Fruit fly (Drosophila melanogaster): Measurements from ENCODE around the gene disp.

The disp gene

DNA sequence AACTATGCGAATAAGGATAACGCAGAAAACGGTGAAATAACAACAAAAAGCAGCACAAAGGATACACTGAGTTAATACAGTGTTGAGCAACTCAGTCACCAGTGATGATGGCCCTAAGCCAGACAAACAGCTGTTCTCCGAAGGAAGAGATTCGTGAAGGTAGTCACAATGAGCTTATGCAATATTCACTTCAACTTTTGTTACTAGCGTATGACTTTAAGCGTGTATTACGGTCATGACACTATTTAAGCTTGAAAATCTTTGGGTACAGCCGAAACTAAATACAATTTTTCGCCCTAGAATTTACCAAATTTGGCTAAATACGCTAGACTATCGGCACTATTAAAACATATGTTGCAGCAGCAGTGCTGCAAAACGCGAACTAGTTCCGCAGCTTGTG, at the start of gene disp, which contains the start of gene ECSIT:
disp (minus strand) TSS at position 97 of the 400 bp plus-strand sequence.
ECSIT (plus strand) TSS at position 371 of the 400 bp plus-strand sequence.
- TF ChIP-seq bab1 (GFP tag; optimal IDR thresholded peaks at IDR 0.05) (peak; percentile 28), CG11617 (GFP tag; optimal IDR thresholded peaks at IDR 0.05) (peak; percentile 52), CG14711 (tag; optimal IDR thresholded peaks at IDR 0.05) (peak; percentile 37), toe (GFP tag; optimal IDR thresholded peaks at IDR 0.05) (peak; percentile 58), pad (GFP tag; optimal IDR thresholded peaks at IDR 0.05) (peak; percentile 49), CG1620 (GFP tag; optimal IDR thresholded peaks at IDR 0.05) (peak; percentile 6), CG7101 (tag; optimal IDR thresholded peaks at IDR 0.05) (peak; percentile 51), CG12768 (GFP tag; optimal IDR thresholded peaks at IDR 0.05) (peak; percentile 63), ovo (GFP tag; optimal IDR thresholded peaks at IDR 0.05) (no peak), CG5204 (GFP tag; optimal IDR thresholded peaks at IDR 0.05) (peak; percentile 74), CG7045 (GFP tag; optimal IDR thresholded peaks at IDR 0.05) (peak; percentile 58), Hr96 (GFP tag; optimal IDR thresholded peaks at IDR 0.05) (peak; percentile 49), tj (GFP tag; optimal IDR thresholded peaks at IDR 0.05) (no peak), Mnt (GFP tag; optimal IDR thresholded peaks at IDR 0.05) (peak; percentile 36), Crg-1 (GFP tag; optimal IDR thresholded peaks at IDR 0.05) (peak; percentile 63), Clk (GFP tag; optimal IDR thresholded peaks at IDR 0.05) (no peak)

DNA sequence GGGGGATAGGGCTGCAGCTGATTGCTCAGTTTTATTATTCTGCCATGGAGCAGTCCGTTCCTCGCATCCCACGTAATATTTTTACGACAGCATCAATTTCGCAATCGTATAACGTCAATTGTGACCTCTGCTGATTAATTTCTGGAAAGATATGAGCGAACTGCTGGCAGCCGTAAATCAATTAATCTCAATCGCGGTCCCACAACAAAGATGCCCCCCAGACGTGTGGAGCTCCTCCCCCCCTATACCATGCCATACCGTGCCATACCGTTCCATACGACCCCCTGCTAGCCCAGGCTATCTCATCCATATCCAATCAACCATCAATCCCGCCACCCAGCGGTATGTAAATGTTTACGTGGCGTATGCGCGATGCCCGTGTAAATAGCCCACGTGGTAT, 25.2 kb upstream of the disp start:
- TF ChIP-seq CG7101 (tag; optimal IDR thresholded peaks at IDR 0.05), result no peak
- no peak for TF ChIP-seq CG7045 (GFP tag; optimal IDR thresholded peaks at IDR 0.05)
- TF ChIP-seq kay (GFP tag; ENCODE audit: borderline replicate concordance), result no peak
- TF ChIP-seq CG1620 (GFP tag; optimal IDR thresholded peaks at IDR 0.05), result no peak

DNA sequence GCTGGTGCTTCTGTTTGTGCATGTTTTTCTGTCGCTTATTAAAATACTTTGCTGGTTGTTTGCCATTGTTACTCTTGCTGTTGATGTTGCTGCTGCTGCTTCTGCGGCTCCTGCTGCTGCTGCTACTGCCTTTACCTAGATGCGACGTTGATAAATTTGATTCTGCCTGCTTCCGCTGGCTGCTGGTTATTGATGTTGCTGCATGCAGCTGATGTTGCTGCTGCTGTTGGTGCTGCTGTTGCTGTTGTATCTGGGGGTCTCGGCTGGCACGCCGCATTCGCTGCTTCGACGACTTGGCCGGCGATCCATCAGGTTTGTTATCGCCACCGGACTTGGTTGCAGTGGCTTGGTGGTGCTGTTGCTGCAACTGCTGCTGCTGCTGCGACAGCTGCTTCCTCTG, 21.3 kb upstream of the disp start:
- no peak for TF ChIP-seq Crg-1 (GFP tag; optimal IDR thresholded peaks at IDR 0.05)
- TF ChIP-seq CG7101 (tag; optimal IDR thresholded peaks at IDR 0.05), result no peak

DNA sequence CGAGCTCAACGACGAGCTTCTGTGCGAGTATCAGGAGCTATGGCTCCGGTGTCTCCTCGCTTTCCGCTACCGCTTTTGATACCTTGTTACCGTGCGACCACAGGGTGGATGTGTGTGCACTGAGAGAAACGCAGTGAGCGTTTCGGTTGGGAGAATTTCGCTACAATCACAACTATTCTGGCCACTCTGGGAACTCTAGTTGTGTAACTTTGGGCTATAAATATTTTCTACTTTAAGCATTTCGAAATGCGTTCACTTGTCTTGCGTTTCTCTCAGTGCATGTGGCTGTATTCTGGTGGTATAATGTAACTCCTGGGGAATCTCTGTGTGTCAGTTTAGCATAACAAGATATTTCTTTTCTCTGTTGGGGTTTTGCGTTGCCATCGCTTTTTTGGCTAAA, 15.3 kb upstream of the disp start:
- TF ChIP-seq Mnt (GFP tag; optimal IDR thresholded peaks at IDR 0.05) (no peak), Hr96 (GFP tag; optimal IDR thresholded peaks at IDR 0.05) (no peak), tj (GFP tag; optimal IDR thresholded peaks at IDR 0.05) (no peak), CG11617 (GFP tag; optimal IDR thresholded peaks at IDR 0.05) (no peak), cic (GFP tag; optimal IDR thresholded peaks at IDR 0.05) (no peak), CG1620 (GFP tag; optimal IDR thresholded peaks at IDR 0.05) (no peak), CG33017 (tag; optimal IDR thresholded peaks at IDR 0.05) (no peak)

DNA sequence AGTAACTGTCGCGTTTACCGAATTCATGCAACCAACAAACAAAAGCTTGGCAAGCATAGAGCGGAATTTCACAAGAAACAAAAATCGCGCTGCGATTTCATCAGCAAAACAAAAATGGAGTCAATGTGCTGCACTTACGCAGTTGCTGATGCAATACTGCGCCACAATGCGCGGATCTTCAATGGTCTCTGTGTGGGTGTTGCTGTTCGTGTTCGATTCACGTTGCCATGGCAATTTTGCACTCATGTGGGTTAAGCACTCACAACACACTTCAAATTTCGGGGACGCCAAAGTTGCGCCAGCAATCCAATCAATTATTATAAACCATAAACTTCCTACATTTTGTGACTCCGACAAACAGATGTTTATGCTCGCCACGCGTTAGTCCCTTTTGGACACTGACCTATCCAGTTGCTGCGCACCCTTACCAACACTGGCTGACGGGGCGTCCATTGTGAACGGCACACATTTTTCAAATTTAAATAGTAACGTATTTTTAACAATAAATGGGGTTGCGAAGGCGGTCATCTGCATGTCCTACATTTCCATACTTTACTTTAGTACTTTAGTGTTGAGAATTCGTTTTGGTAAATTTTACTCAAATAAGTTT, 6.0 kb upstream of the disp start, which contains the start of gene CG2017:
CG2017 (minus strand) TSS at position 374 of the 610 bp plus-strand sequence.
- TF ChIP-seq CG12768 (GFP tag; optimal IDR thresholded peaks at IDR 0.05), result peak; percentile 13
- peak; percentile 46 for TF ChIP-seq CG5204 (GFP tag; optimal IDR thresholded peaks at IDR 0.05)
- peak; percentile 64 for TF ChIP-seq bab1 (GFP tag; optimal IDR thresholded peaks at IDR 0.05)
- TF ChIP-seq pad (GFP tag; optimal IDR thresholded peaks at IDR 0.05), result peak; percentile 51
- peak; percentile 65 for TF ChIP-seq CG1620 (GFP tag; optimal IDR thresholded peaks at IDR 0.05)
- TF ChIP-seq CG7045 (GFP tag; optimal IDR thresholded peaks at IDR 0.05), result no peak
- TF ChIP-seq Mnt (GFP tag; optimal IDR thresholded peaks at IDR 0.05), result peak; percentile 31
- TF ChIP-seq CG7101 (tag; optimal IDR thresholded peaks at IDR 0.05), result peak; percentile 58
- peak; percentile 61 for TF ChIP-seq Hr96 (GFP tag; optimal IDR thresholded peaks at IDR 0.05)
- peak; percentile 57 for TF ChIP-seq toe (GFP tag; optimal IDR thresholded peaks at IDR 0.05)
- TF ChIP-seq Clk (GFP tag; optimal IDR thresholded peaks at IDR 0.05), result no peak
- TF ChIP-seq CG33017 (tag; optimal IDR thresholded peaks at IDR 0.05), result no peak
- peak; percentile 37 for TF ChIP-seq CG14711 (tag; optimal IDR thresholded peaks at IDR 0.05)
- TF ChIP-seq ovo (GFP tag; optimal IDR thresholded peaks at IDR 0.05), result no peak
- TF ChIP-seq tj (GFP tag; optimal IDR thresholded peaks at IDR 0.05), result peak; percentile 27
- TF ChIP-seq Crg-1 (GFP tag; optimal IDR thresholded peaks at IDR 0.05), result peak; percentile 69

DNA sequence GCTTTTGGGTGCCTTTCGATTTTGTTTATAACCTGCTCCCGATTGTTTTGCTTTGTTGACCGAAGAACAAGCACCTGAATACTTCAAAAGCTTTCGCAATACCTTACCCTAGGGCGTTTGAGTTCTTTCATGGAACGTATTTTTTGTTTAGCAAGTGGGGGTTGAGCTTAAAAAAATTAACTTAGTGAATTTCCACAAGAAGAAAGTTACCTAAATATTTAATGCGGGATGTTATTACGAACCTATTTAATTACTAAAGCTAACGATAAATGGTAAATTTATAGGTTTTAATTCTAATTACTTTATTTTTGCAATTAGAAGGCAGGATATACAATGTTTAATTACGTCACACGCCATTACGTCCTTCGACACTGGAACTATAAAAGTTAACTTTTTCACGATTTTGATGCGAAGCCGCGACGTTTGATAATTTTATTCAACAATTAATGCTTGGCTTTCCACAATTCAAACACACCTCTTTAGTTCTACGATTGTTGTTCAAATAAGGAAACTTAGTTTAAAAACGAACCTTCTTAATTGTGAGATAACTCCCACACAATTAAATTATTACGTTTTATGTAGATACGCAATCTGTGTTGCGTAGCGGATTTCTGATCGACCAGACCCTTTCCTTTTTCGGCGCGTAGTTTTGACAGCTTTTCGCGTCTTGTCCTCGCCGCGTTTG, 5.2 kb upstream of the disp start:
- TF ChIP-seq toe (GFP tag; optimal IDR thresholded peaks at IDR 0.05), result peak; percentile 39
- TF ChIP-seq Clk (GFP tag; optimal IDR thresholded peaks at IDR 0.05), result peak; percentile 30
- peak; percentile 50 for TF ChIP-seq CG7101 (tag; optimal IDR thresholded peaks at IDR 0.05)
- TF ChIP-seq CG11617 (GFP tag; optimal IDR thresholded peaks at IDR 0.05), result peak; percentile 76
- no peak for TF ChIP-seq pad (GFP tag; optimal IDR thresholded peaks at IDR 0.05)
- no peak for TF ChIP-seq Mnt (GFP tag; optimal IDR thresholded peaks at IDR 0.05)
- no peak for TF ChIP-seq cnc (optimal IDR thresholded peaks at IDR 0.05)
- TF ChIP-seq CG33017 (tag; optimal IDR thresholded peaks at IDR 0.05), result peak; percentile 17
- no peak for TF ChIP-seq CG1620 (GFP tag; optimal IDR thresholded peaks at IDR 0.05)
- no peak for TF ChIP-seq ovo (GFP tag; optimal IDR thresholded peaks at IDR 0.05)
- TF ChIP-seq tj (GFP tag; optimal IDR thresholded peaks at IDR 0.05), result peak; percentile 26
- peak; percentile 21 for TF ChIP-seq CG7045 (GFP tag; optimal IDR thresholded peaks at IDR 0.05)
- TF ChIP-seq CG12768 (GFP tag; optimal IDR thresholded peaks at IDR 0.05), result no peak
- peak; percentile 54 for TF ChIP-seq CG5204 (GFP tag; optimal IDR thresholded peaks at IDR 0.05)
- TF ChIP-seq cic (GFP tag; optimal IDR thresholded peaks at IDR 0.05), result no peak
- peak; percentile 14 for TF ChIP-seq CG14711 (tag; optimal IDR thresholded peaks at IDR 0.05)
- TF ChIP-seq kay (GFP tag; ENCODE audit: borderline replicate concordance), result peak; percentile 58
- peak; percentile 33 for TF ChIP-seq Hr96 (GFP tag; optimal IDR thresholded peaks at IDR 0.05)
- TF ChIP-seq bab1 (GFP tag; optimal IDR thresholded peaks at IDR 0.05), result peak; percentile 3
- peak; percentile 0 for TF ChIP-seq Crg-1 (GFP tag; optimal IDR thresholded peaks at IDR 0.05)
